Worm (Caenorhabditis elegans): ENCODE results near the gene txdc-17.

ce11 chrIII:2858334-2858733 is 23.9 kb downstream of the txdc-17 start:
- TF ChIP-seq ztf-29 (GFP tag; IDR thresholded peaks at IDR 0.05) (no peak), cog-1 (tag; optimal IDR thresholded peaks at IDR 0.05) (no peak), flt-1 (GFP tag; IDR thresholded peaks at IDR 0.05) (no peak), T22C8.4 (GFP tag; IDR thresholded peaks at IDR 0.05) (no peak)
